Fruit fly (Drosophila melanogaster) whole organism, embryonic: ENCODE measurements around the gene gw.

Source experiments
- CG10147 ChIP-seq: fragments of 200-800 bp; sonication (Bioruptor generic); optimal IDR thresholded peaks from 2 replicates; lab custom pipeline; 2019; ENCODE audit warnings: missing biosample characterization, mild to moderate bottlenecking, missing genetic modification characterization, moderate library complexity
- CG10209 ChIP-seq: fragments of 200-800 bp; sonication (Bioruptor generic); optimal IDR thresholded peaks from 3 replicates; lab custom pipeline; 2017; ENCODE audit warnings: missing biosample characterization, mild to moderate bottlenecking, missing genetic modification characterization, missing genetic modification reagents
- CG1233 ChIP-seq: fragments of 200-800 bp; sonication (Bioruptor generic); optimal IDR thresholded peaks from 4 replicates; lab custom pipeline; 2018; ENCODE audit warnings: missing biosample characterization, mild to moderate bottlenecking, missing genetic modification characterization
- CG13287 ChIP-seq: fragments of 200-800 bp; sonication (Bioruptor generic); IDR thresholded peaks from 2 replicates; pipeline ENCODE4 v1.3.6; 2022; ENCODE audit warnings: missing biosample characterization, missing genetic modification characterization; ENCODE audit not compliant: partially characterized antibody
- CG13624 ChIP-seq: fragments of 200-800 bp; sonication (Bioruptor generic); optimal IDR thresholded peaks from 2 replicates; lab custom pipeline; 2016; ENCODE audit warnings: missing biosample characterization, missing genetic modification characterization
- CG14710 ChIP-seq: fragments of 200-800 bp; sonication (Bioruptor generic); optimal IDR thresholded peaks from 3 replicates; lab custom pipeline; 2019; ENCODE audit warnings: missing biosample characterization, mild to moderate bottlenecking, missing genetic modification characterization, moderate library complexity
- CG15269 ChIP-seq: fragments of 200-800 bp; sonication (Bioruptor generic); optimal IDR thresholded peaks from 2 replicates; lab custom pipeline; 2018; ENCODE audit warnings: missing biosample characterization, mild to moderate bottlenecking, missing genetic modification characterization, moderate library complexity
- CG1529 ChIP-seq: fragments of 200-800 bp; sonication (Bioruptor generic); optimal IDR thresholded peaks from 3 replicates; lab custom pipeline; 2018; ENCODE audit warnings: missing biosample characterization, missing genetic modification characterization
- CG16815 ChIP-seq: fragments of 200-800 bp; sonication (Bioruptor generic); optimal IDR thresholded peaks from 3 replicates; lab custom pipeline; 2017; ENCODE audit warnings: missing biosample characterization, mild to moderate bottlenecking, missing genetic modification characterization
- CG17359 ChIP-seq: fragments of 200-800 bp; sonication (Bioruptor generic); optimal IDR thresholded peaks from 3 replicates; lab custom pipeline; 2018; ENCODE audit warnings: missing biosample characterization, mild to moderate bottlenecking, missing genetic modification characterization, moderate library complexity
- CG17568 ChIP-seq: fragments of 200-800 bp; sonication (Bioruptor generic); optimal IDR thresholded peaks from 2 replicates; lab custom pipeline; 2018; ENCODE audit warnings: missing biosample characterization, mild to moderate bottlenecking, missing genetic modification characterization, moderate library complexity
- CG18011 ChIP-seq: fragments of 200-800 bp; sonication (Bioruptor generic); optimal IDR thresholded peaks from 2 replicates; lab custom pipeline; 2017; ENCODE audit warnings: missing biosample characterization, missing genetic modification characterization, mild to moderate bottlenecking, moderate library complexity, missing genotype
- CG18599 ChIP-seq: fragments of 200-800 bp; sonication (Bioruptor generic); optimal IDR thresholded peaks from 3 replicates; lab custom pipeline; 2017; ENCODE audit warnings: missing biosample characterization, missing genetic modification characterization, mild to moderate bottlenecking, moderate library complexity, missing genetic modification reagents
- CG2129 ChIP-seq: fragments of 200-800 bp; sonication (Bioruptor generic); IDR thresholded peaks from 2 replicates; pipeline ENCODE4 v1.3.6; 2022; ENCODE audit warnings: missing biosample characterization, missing genetic modification characterization; ENCODE audit not compliant: partially characterized antibody
- CG4360 ChIP-seq: fragments of 200-800 bp; sonication (Bioruptor generic); IDR thresholded peaks from 2 replicates; pipeline ENCODE4 v1.3.6; 2022; ENCODE audit warnings: missing biosample characterization, missing genetic modification characterization
- CG4617 ChIP-seq: fragments of 200-800 bp; sonication (Bioruptor generic); optimal IDR thresholded peaks from 3 replicates; lab custom pipeline; 2016; ENCODE audit warnings: missing biosample characterization, missing genetic modification characterization, borderline replicate concordance
- CG7556 ChIP-seq: fragments of 200-800 bp; sonication (Bioruptor generic); optimal IDR thresholded peaks from 2 replicates; lab custom pipeline; 2017; ENCODE audit warnings: missing biosample characterization, mild to moderate bottlenecking, missing genetic modification characterization
- Doc2 ChIP-seq: fragments of 200-800 bp; sonication (Bioruptor generic); IDR thresholded peaks from 2 replicates; pipeline ENCODE4 v1.3.6; 2022; ENCODE audit warnings: missing biosample characterization, missing genetic modification characterization
- Ets65A ChIP-seq: fragments of 200-800 bp; sonication (Bioruptor generic); peaks from one replicate; lab custom pipeline; 2016; ENCODE audit warnings: missing biosample characterization, missing genetic modification characterization
- Kr ChIP-seq: fragments of 200-800 bp; sonication (Bioruptor generic); optimal IDR thresholded peaks from 2 replicates; lab custom pipeline; 2017; ENCODE audit warnings: missing biosample characterization, mild to moderate bottlenecking, missing genetic modification characterization
- Lpt ChIP-seq: fragments of >200 bp; optimal IDR thresholded peaks from 2 replicates; lab custom pipeline; 2018; ENCODE audit warnings: missing biosample characterization, missing genetic modification characterization
- NFAT ChIP-seq: fragments of 200-800 bp; sonication (Bioruptor generic); IDR thresholded peaks from 2 replicates; pipeline ENCODE4 v1.3.6; 2022; ENCODE audit warnings: missing biosample characterization, missing genetic modification characterization
- Nf-YA ChIP-seq: fragments of 200-800 bp; sonication (Bioruptor generic); IDR thresholded peaks from 2 replicates; pipeline ENCODE4 v1.3.6; 2022; ENCODE audit warnings: missing biosample characterization, missing genetic modification characterization
- Opbp ChIP-seq: fragments of 200-800 bp; sonication (Bioruptor generic); IDR thresholded peaks from 3 replicates; pipeline ENCODE4 v1.3.6; 2022; ENCODE audit warnings: missing biosample characterization, missing genetic modification characterization; ENCODE audit not compliant: partially characterized antibody
- Pdp1 ChIP-seq, 2 experiments: fragments of 200-800 bp; sonication (Bioruptor generic); optimal IDR thresholded peaks; 3 replicates each; lab custom pipeline; 2016; ENCODE audit warnings: missing biosample characterization in 2 of 2, missing genetic modification characterization in 2 of 2, mild to moderate bottlenecking in 1 of 2, moderate library complexity in 1 of 2
- Rfx ChIP-seq: fragments of 200-800 bp; sonication (Bioruptor generic); IDR thresholded peaks from 2 replicates; pipeline ENCODE4 v1.3.6; 2022; ENCODE audit warnings: missing biosample characterization, missing genetic modification characterization
- Sin3A ChIP-seq: fragments of >200 bp; optimal IDR thresholded peaks from 2 replicates; lab custom pipeline; 2018
- Spps ChIP-seq: fragments of 200-800 bp; sonication (Bioruptor generic); optimal IDR thresholded peaks from 2 replicates; lab custom pipeline; 2018; ENCODE audit warnings: missing biosample characterization, mild to moderate bottlenecking, missing genetic modification characterization
- Sry-β ChIP-seq: fragments of 200-800 bp; sonication (Bioruptor generic); optimal IDR thresholded peaks from 2 replicates; lab custom pipeline; 2018; ENCODE audit warnings: missing biosample characterization, mild to moderate bottlenecking, missing genetic modification characterization, moderate library complexity
- ab ChIP-seq: fragments of 200-800 bp; sonication (Bioruptor generic); optimal IDR thresholded peaks from 2 replicates; lab custom pipeline; 2016; ENCODE audit warnings: missing biosample characterization, missing genetic modification characterization
- aop ChIP-seq: fragments of 200-800 bp; sonication (Bioruptor generic); IDR thresholded peaks from 2 replicates; pipeline ENCODE4 v1.3.6; 2022; ENCODE audit warnings: missing biosample characterization, missing genetic modification characterization
- ap ChIP-seq: fragments of 200-800 bp; sonication (Bioruptor generic); IDR thresholded peaks from 2 replicates; pipeline ENCODE4 v1.3.6; 2022; ENCODE audit warnings: missing biosample characterization, missing genetic modification characterization
- ash1 ChIP-seq: fragments of 200-800 bp; sonication (Bioruptor generic); optimal IDR thresholded peaks from 2 replicates; lab custom pipeline; 2018; ENCODE audit warnings: missing biosample characterization, mild to moderate bottlenecking, missing genetic modification characterization
- bab2 ChIP-seq: fragments of 200-800 bp; sonication (Bioruptor generic); optimal IDR thresholded peaks from 2 replicates; lab custom pipeline; 2016; ENCODE audit warnings: missing biosample characterization, missing genetic modification characterization
- bsh ChIP-seq, 2 experiments: fragments of 200-800 bp; sonication (Bioruptor generic); optimal IDR thresholded peaks; 2 replicates each; lab custom pipeline; 2017 to 2018; ENCODE audit warnings: mild to moderate bottlenecking in 2 of 2, missing biosample characterization in 2 of 2, missing genetic modification characterization in 2 of 2, moderate library complexity in 1 of 2
- cas ChIP-seq: fragments of 200-800 bp; sonication (Bioruptor generic); IDR thresholded peaks from 2 replicates; pipeline ENCODE4 v1.3.6; 2022; ENCODE audit warnings: missing biosample characterization, missing genetic modification characterization
- dimm ChIP-seq: fragments of 200-800 bp; sonication (Bioruptor generic); IDR thresholded peaks from 2 replicates; pipeline ENCODE4 v1.3.6; 2022; ENCODE audit warnings: missing biosample characterization, missing genetic modification characterization
- eve ChIP-seq, 2 experiments: fragments of >200 bp; optimal IDR thresholded peaks; 2 replicates each; lab custom pipeline; 2017; ENCODE audit warnings: missing biosample characterization in 2 of 2, missing genetic modification characterization in 2 of 2
- gfzf ChIP-seq: fragments of 200-800 bp; sonication (Bioruptor generic); optimal IDR thresholded peaks from 2 replicates; lab custom pipeline; 2016; ENCODE audit warnings: missing biosample characterization, mild to moderate bottlenecking, missing genetic modification characterization, moderate library complexity
- gt ChIP-seq: fragments of 200-800 bp; sonication (Bioruptor generic); IDR thresholded peaks from 2 replicates; pipeline ENCODE4 v1.3.6; 2022; ENCODE audit warnings: missing biosample characterization, missing genetic modification characterization
- hkb ChIP-seq, 2 experiments: fragments of 200-800 bp in 1 of 2; fragments of >200 bp in 1 of 2; sonication (Bioruptor generic) in 1 of 2; IDR thresholded peaks in 1 of 2; optimal IDR thresholded peaks in 1 of 2; 2 replicates each; pipeline versions ENCODE4 v1.3.6 to Lab custom; 2017 to 2022; ENCODE audit warnings: missing biosample characterization in 1 of 2, missing genetic modification characterization in 1 of 2
- ken ChIP-seq: fragments of 200-800 bp; sonication (Bioruptor generic); IDR thresholded peaks from 3 replicates; pipeline ENCODE4 v1.3.6; 2022; ENCODE audit warnings: missing biosample characterization, missing genetic modification characterization
- phol ChIP-seq: fragments of 200-800 bp; sonication (Bioruptor generic); optimal IDR thresholded peaks from 3 replicates; lab custom pipeline; 2018; ENCODE audit warnings: missing biosample characterization, mild to moderate bottlenecking, missing genetic modification characterization, moderate library complexity
- run ChIP-seq: fragments of 200-800 bp; sonication (Bioruptor generic); optimal IDR thresholded peaks from 3 replicates; lab custom pipeline; 2018; ENCODE audit warnings: missing biosample characterization, mild to moderate bottlenecking, missing genetic modification characterization
- shn ChIP-seq: fragments of 200-800 bp; sonication (Bioruptor generic); optimal IDR thresholded peaks from 3 replicates; lab custom pipeline; 2016; ENCODE audit warnings: missing biosample characterization, missing genetic modification characterization
- stc ChIP-seq: fragments of 200-800 bp; sonication (Bioruptor generic); IDR thresholded peaks from 2 replicates; pipeline ENCODE4 v1.3.6; 2022; ENCODE audit warnings: missing biosample characterization, missing genetic modification characterization
- trh ChIP-seq: fragments of 200-800 bp; sonication (Bioruptor generic); optimal IDR thresholded peaks from 2 replicates; lab custom pipeline; 2016; ENCODE audit warnings: missing biosample characterization, missing genetic modification characterization
- tup ChIP-seq: fragments of 200-800 bp; sonication (Bioruptor generic); optimal IDR thresholded peaks from 2 replicates; lab custom pipeline; 2016; ENCODE audit warnings: missing biosample characterization, mild to moderate bottlenecking, missing genetic modification characterization, moderate library complexity
- z ChIP-seq: fragments of 200-800 bp; sonication (Bioruptor generic); IDR thresholded peaks from 3 replicates; pipeline ENCODE4 v1.3.6; 2022; ENCODE audit warnings: missing biosample characterization, missing genetic modification characterization
- zf30C ChIP-seq: fragments of 200-800 bp; sonication (Bioruptor generic); optimal IDR thresholded peaks from 3 replicates; lab custom pipeline; 2018; ENCODE audit warnings: missing biosample characterization, mild to moderate bottlenecking, missing genetic modification characterization

gw gene

dm6 chr4:663055-663670 lies 2.8 kb upstream of the gw start, which contains the start of the genes CG46466 and Slip1 (continued):
- TF ChIP-seq z (GFP tag; lab: Robert Waterston, UW) (no peak), CG18599 (GFP tag; lab: Kevin White, UChicago) (no peak), aop (GFP tag; lab: Robert Waterston, UW) (no peak), Sin3A (lab: Kevin White, UChicago) (no peak), CG7556 (GFP tag; lab: Kevin White, UChicago) (no peak), Sry-β (GFP tag; lab: Kevin White, UChicago) (peak; percentile 18), Ets65A (GFP tag; lab: Kevin White, UChicago) (no peak), gfzf (GFP tag; lab: Kevin White, UChicago) (peak; percentile 47), zf30C (GFP tag; lab: Kevin White, UChicago) (no peak), CG14710 (tag; lab: Kevin White, UChicago) (peak; percentile 62), tup (no peak), CG1233 (no peak), dimm (GFP tag; lab: Robert Waterston, UW) (no peak), stc (no peak), hkb (optimal IDR thresholded peaks at IDR 0.05; lab: Kevin White, UChicago) (no peak), hkb (GFP tag; IDR thresholded peaks at IDR 0.05; lab: Robert Waterston, UW) (no peak), Nf-YA (GFP tag; lab: Robert Waterston, UW) (no peak), Lpt (no peak), bab2 (no peak), CG2129 (GFP tag; lab: Robert Waterston, UW) (no peak), CG4360 (GFP tag; lab: Robert Waterston, UW) (no peak), NFAT (GFP tag; lab: Robert Waterston, UW) (no peak), cas (GFP tag; lab: Robert Waterston, UW) (no peak), CG13287 (no peak), CG15269 (tag; lab: Kevin White, UChicago) (no peak), bsh (GFP tag; optimal IDR thresholded peaks at IDR 0.05; lab: Kevin White, UChicago) (peak in 1 of 2 experiments; percentile 11), ash1 (GFP tag; lab: Kevin White, UChicago) (no peak), Doc2 (GFP tag; lab: Robert Waterston, UW) (no peak), eve (GFP tag; optimal IDR thresholded peaks at IDR 0.05; lab: Kevin White, UChicago) (no peak), CG13624 (GFP tag; lab: Kevin White, UChicago) (no peak), phol (tag; lab: Kevin White, UChicago) (peak; percentile 60), CG17568 (GFP tag; lab: Kevin White, UChicago) (no peak), Pdp1 (GFP tag; optimal IDR thresholded peaks at IDR 0.05; lab: Kevin White, UChicago) (no peak), ap (GFP tag; lab: Robert Waterston, UW) (no peak), Kr (GFP tag; lab: Kevin White, UChicago) (no peak), shn (GFP tag; lab: Kevin White, UChicago) (no peak), CG17359 (tag; lab: Kevin White, UChicago) (peak; percentile 24), CG4617 (peak; percentile 13), trh (GFP tag; lab: Kevin White, UChicago) (no peak), ken (GFP tag; lab: Robert Waterston, UW) (no peak), CG10209 (no peak), Rfx (GFP tag; lab: Robert Waterston, UW) (no peak), CG10147 (GFP tag; lab: Kevin White, UChicago) (no peak), Opbp (GFP tag; lab: Robert Waterston, UW) (no peak), run (no peak), gt (GFP tag; lab: Robert Waterston, UW) (no peak), ab (GFP tag; lab: Kevin White, UChicago) (no peak), Spps (tag; lab: Kevin White, UChicago) (no peak), CG16815 (no peak), CG1529 (GFP tag; lab: Kevin White, UChicago) (no peak), CG18011 (no peak)
